Worm (Caenorhabditis elegans) whole organism, L4 larva: Measurements from ENCODE around the gene cox-6A.

Experiments
- ceh-82 ChIP-seq: sonication (generic microtip); optimal IDR thresholded peaks from 2 replicates; lab custom pipeline; 2017; ENCODE audit warnings: missing biosample characterization, missing genetic modification characterization
- dmd-9 ChIP-seq: fragments of 200-800 bp; sonication (Bioruptor generic); IDR thresholded peaks from 2 replicates; pipeline ENCODE4 v1.3.6; 2022; ENCODE audit warnings: missing genetic modification reagents, missing genetic modification characterization, missing compliant biosample characterization
- madf-5 ChIP-seq, 2 experiments: fragments of 200-800 bp; sonication (Bioruptor generic); IDR thresholded peaks; 2 replicates each; pipeline ENCODE4 v1.3.6; 2022; ENCODE audit warnings: missing compliant biosample characterization in 2 of 2, missing genetic modification characterization in 2 of 2

DNA sequence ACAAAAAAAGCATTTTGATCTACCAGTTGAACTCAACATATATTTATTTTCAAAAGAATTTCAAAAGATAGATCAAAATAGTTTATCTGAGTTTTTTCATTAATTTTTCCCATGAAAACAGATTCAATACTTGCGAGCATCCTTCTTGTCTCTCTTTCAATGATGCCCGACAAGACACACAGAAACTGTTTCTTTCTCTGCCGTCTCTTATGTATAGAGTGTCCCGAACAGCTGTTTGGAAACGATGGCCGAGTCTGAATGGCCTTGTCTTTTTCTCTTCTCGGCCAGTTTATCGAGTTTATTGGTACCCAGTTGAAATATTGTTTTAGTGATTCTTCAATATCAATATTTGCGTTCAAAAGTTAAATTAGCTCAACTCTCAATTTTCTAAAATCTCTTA, 27.2 kb downstream of the cox-6A start:
- TF ChIP-seq madf-5 (GFP tag; IDR thresholded peaks at IDR 0.05; lab: Robert Waterston, UW) (no peak), dmd-9 (no peak), ceh-82 (no peak)
